Worm (Caenorhabditis elegans): Measurements from ENCODE around the gene fbxb-108.

fbxb-108 gene

ce11 chrII:2752536-2752935 lies 12.2 kb upstream of the fbxb-108 start, which contains the start of gene F29A7.6 (continued):
- peak; percentile 54 for TF ChIP-seq ceh-27 (GFP tag; optimal IDR thresholded peaks at IDR 0.05)
- no peak for TF ChIP-seq T07F8.4 (tag; optimal IDR thresholded peaks at IDR 0.05)
- TF ChIP-seq hlh-26 (GFP tag; conservative IDR thresholded peaks at IDR 0.05) = no peak
- no peak for TF ChIP-seq cebp-1 (GFP tag; IDR thresholded peaks at IDR 0.05)
- TF ChIP-seq cebp-1 (tag; optimal IDR thresholded peaks at IDR 0.05) = no peak
- no peak for TF ChIP-seq zfh-2 (GFP tag; conservative IDR thresholded peaks at IDR 0.05)
- TF ChIP-seq madf-8 (GFP tag; conservative IDR thresholded peaks at IDR 0.05) = peak; percentile 23
- TF ChIP-seq nfya-1 (tag; optimal IDR thresholded peaks at IDR 0.05; ENCODE audit: borderline replicate concordance, insufficient read depth) = no peak
- TF ChIP-seq egl-44 (GFP tag; IDR thresholded peaks at IDR 0.05) = no peak
- TF ChIP-seq madf-10 (tag; optimal IDR thresholded peaks at IDR 0.05) = no peak
- no peak for TF ChIP-seq zim-3 (tag; optimal IDR thresholded peaks at IDR 0.05)
- TF ChIP-seq akir-1 (GFP tag; optimal IDR thresholded peaks at IDR 0.05) = no peak
- no peak for TF ChIP-seq dpff-1 (tag; optimal IDR thresholded peaks at IDR 0.05)
- peak; percentile 96 for TF ChIP-seq mcd-1 (GFP tag; IDR thresholded peaks at IDR 0.05)
- TF ChIP-seq madf-6 (GFP tag; IDR thresholded peaks at IDR 0.05) = peak; percentile 62
- TF ChIP-seq cebp-2 (GFP tag; IDR thresholded peaks at IDR 0.05) = no peak
- TF ChIP-seq Y79H2A.3 (GFP tag; conservative IDR thresholded peaks at IDR 0.05) = no peak
- TF ChIP-seq D2030.7 (GFP tag; IDR thresholded peaks at IDR 0.05) = peak; percentile 55
- no peak for TF ChIP-seq B0336.3 (GFP tag; IDR thresholded peaks at IDR 0.05)
- no peak for TF ChIP-seq fkh-3 (tag; optimal IDR thresholded peaks at IDR 0.05)
- TF ChIP-seq ztf-18 (tag; optimal IDR thresholded peaks at IDR 0.05) = no peak
- peak; percentile 38 for TF ChIP-seq ceh-100 (GFP tag; IDR thresholded peaks at IDR 0.05)
- TF ChIP-seq rcor-1 (GFP tag; IDR thresholded peaks at IDR 0.05) = peak; percentile 35; the same call in 1 of the 2 replicates
- TF ChIP-seq snpc-1.1 (tag; optimal IDR thresholded peaks at IDR 0.05; ENCODE audit: insufficient read depth) = peak; percentile 5
- TF ChIP-seq nfya-2 (GFP tag; IDR thresholded peaks at IDR 0.05) = no peak
- TF ChIP-seq T26A5.8 (tag; optimal IDR thresholded peaks at IDR 0.05) = no peak
- peak; percentile 36; the same call in 1 of the 2 replicates for TF ChIP-seq F33H1.4 (GFP tag; IDR thresholded peaks at IDR 0.05)
- TF ChIP-seq ama-1 (optimal IDR thresholded peaks at IDR 0.05) = no peak
- no peak for TF ChIP-seq ama-1 (GFP tag; optimal IDR thresholded peaks at IDR 0.05)
- peak; percentile 13 for TF ChIP-seq lsl-1 (GFP tag; optimal IDR thresholded peaks at IDR 0.05)
- no peak for TF ChIP-seq ceh-40 (GFP tag; IDR thresholded peaks at IDR 0.05)
- no peak for TF ChIP-seq C06A6.2 (GFP tag; conservative IDR thresholded peaks at IDR 0.05)
- TF ChIP-seq hsf-1 (GFP tag; IDR thresholded peaks at IDR 0.05) = no peak
- TF ChIP-seq ztf-6 (GFP tag; IDR thresholded peaks at IDR 0.05) = no peak
- TF ChIP-seq ccch-3 (GFP tag; optimal IDR thresholded peaks at IDR 0.05) = no peak
- no peak for TF ChIP-seq ztf-22 (GFP tag; optimal IDR thresholded peaks at IDR 0.05)
- no peak for TF ChIP-seq F55B11.4 (tag; optimal IDR thresholded peaks at IDR 0.05; ENCODE audit: borderline replicate concordance, insufficient read depth)
- no peak for TF ChIP-seq athp-1 (tag; optimal IDR thresholded peaks at IDR 0.05)
- TF ChIP-seq lin-40 (tag; optimal IDR thresholded peaks at IDR 0.05) = no peak
- TF ChIP-seq chd-7 (tag; optimal IDR thresholded peaks at IDR 0.05) = no peak
- no peak for TF ChIP-seq hlh-12 (tag; optimal IDR thresholded peaks at IDR 0.05)
- TF ChIP-seq unc-62 (GFP tag; optimal IDR thresholded peaks at IDR 0.05) = no peak
- TF ChIP-seq nhr-90 (tag; optimal IDR thresholded peaks at IDR 0.05) = no peak
- no peak for TF ChIP-seq ceh-58 (GFP tag; IDR thresholded peaks at IDR 0.05)
- TF ChIP-seq dpl-1 (GFP tag; optimal IDR thresholded peaks at IDR 0.05) = no peak
- no peak for TF ChIP-seq lin-35 (GFP tag; optimal IDR thresholded peaks at IDR 0.05)
- no peak for TF ChIP-seq repo-1 (tag; optimal IDR thresholded peaks at IDR 0.05)
- TF ChIP-seq snpc-3.4 (tag; optimal IDR thresholded peaks at IDR 0.05) = no peak
- TF ChIP-seq Y67H2A.10 (GFP tag; conservative IDR thresholded peaks at IDR 0.05) = no peak
- no peak for TF ChIP-seq egrh-3 (GFP tag; IDR thresholded peaks at IDR 0.05)

Measured in whole organism, young adult.